Fruit fly (Drosophila melanogaster) ovary, adult (tissue): ENCODE data around the gene CG34051.

Source experiments
- CG17801 ChIP-seq: fragments of 200-800 bp; optimal IDR thresholded peaks from 2 replicates; lab custom pipeline; 2019; ENCODE audit warnings: missing biosample characterization, mild to moderate bottlenecking, missing genetic modification characterization, moderate library complexity; ENCODE audit not compliant: partially characterized antibody

The CG34051 gene

dm6 chr2L:19960930-19961329 is at the start of gene CG34051:
CG34051 (minus strand) TSS chr2L:19961030.
- TF ChIP-seq CG17801 = no peak

dm6 chr2L:20005064-20005463 is 44.2 kb upstream of the CG34051 start:
- no peak for TF ChIP-seq CG17801

- no peak for TF ChIP-seq CG17801
These were observed 43.5 kb upstream of the CG34051 start for dm6 chr2L:20004341-20004740.

dm6 chr2L:20002086-20002485 is 41.3 kb upstream of the CG34051 start:
- TF ChIP-seq CG17801 = no peak

dm6 chr2L:19998139-19998538 is 37.3 kb upstream of the CG34051 start:
- TF ChIP-seq CG17801 = no peak

- TF ChIP-seq CG17801 = no peak
These were observed 31.7 kb upstream of the CG34051 start for dm6 chr2L:19992427-19992998.

- no peak for TF ChIP-seq CG17801
These were observed 29.0 kb upstream of the CG34051 start for dm6 chr2L:19989658-19990362.

dm6 chr2L:19987875-19988665 is 27.2 kb upstream of the CG34051 start:
- no peak for TF ChIP-seq CG17801

dm6 chr2L:19967390-19967789 is 6.6 kb upstream of the CG34051 start, which contains the start of gene Hf:
Hf (minus strand) TSS chr2L:19967685.
- TF ChIP-seq CG17801 = no peak

- no peak for TF ChIP-seq CG17801
These were observed 5.6 kb upstream of the CG34051 start, which contains the start of gene OS9 for dm6 chr2L:19966410-19966809. OS9 (minus strand) TSS chr2L:19966510.

dm6 chr2L:19963836-19964235 is 3.0 kb upstream of the CG34051 start, which contains the start of gene CG10680:
CG10680 (plus strand) TSS chr2L:19964136.
- TF ChIP-seq CG17801 = no peak

dm6 chr2L:19962252-19962729 is 1.5 kb upstream of the CG34051 start, which contains the start of the genes CG13965 and CG16772:
CG13965 (minus strand) TSS chr2L:19962352.
CG16772 (plus strand) TSS chr2L:19962679.
- TF ChIP-seq CG17801 = no peak

dm6 chr2L:19961585-19961984 is 755 bp upstream of the CG34051 start, which contains the start of gene CG42866:
CG42866 (minus strand) TSS chr2L:19961685.
- no peak for TF ChIP-seq CG17801

- TF ChIP-seq CG17801 = peak; percentile 22
These were observed 2.2 kb downstream of the CG34051 start, which contains the start of gene COX4 for dm6 chr2L:19958520-19959161. COX4 (plus strand) TSS chr2L:19958713.

- TF ChIP-seq CG17801 = no peak
These were observed 8.6 kb downstream of the CG34051 start for dm6 chr2L:19952221-19952620.

dm6 chr2L:19951543-19952163 is 9.2 kb downstream of the CG34051 start:
- no peak for TF ChIP-seq CG17801
